Worm (Caenorhabditis elegans): ENCODE measurements around the gene fbxa-166.

The fbxa-166 gene

ce11 chrII:1616382-1616781 is 2.5 kb downstream of the fbxa-166 start, which contains the start of gene fbxa-165:
TSS of gene fbxa-165 (minus strand) at chrII:1616482.
- TF ChIP-seq mec-3 (tag; optimal IDR thresholded peaks at IDR 0.05; ENCODE audit: borderline replicate concordance), result no peak

- TF ChIP-seq lin-11 (tag; optimal IDR thresholded peaks at IDR 0.05) (no peak), ceh-22 (tag; optimal IDR thresholded peaks at IDR 0.05) (no peak), ceh-19 (GFP tag; optimal IDR thresholded peaks at IDR 0.05) (no peak), odd-2 (tag; optimal IDR thresholded peaks at IDR 0.05) (no peak), C38D4.7 (GFP tag; optimal IDR thresholded peaks at IDR 0.05) (no peak), pros-1 (tag; optimal IDR thresholded peaks at IDR 0.05) (no peak), fkh-10 (GFP tag; optimal IDR thresholded peaks at IDR 0.05) (no peak), elt-2 (tag; optimal IDR thresholded peaks at IDR 0.05) (no peak)
Measured at ce11 chrII:1613972-1614371, 4.9 kb downstream of the fbxa-166 start, which contains the start of gene fbxa-164. TSS of gene fbxa-164 (minus strand) at chrII:1614072.

ce11 chrII:1610630-1611029 is 8.2 kb downstream of the fbxa-166 start, which contains the start of gene fbxa-163:
TSS of gene fbxa-163 (minus strand) at chrII:1610730.
- TF ChIP-seq hlh-30 (tag; optimal IDR thresholded peaks at IDR 0.05; ENCODE audit: insufficient read depth), result no peak
- no peak for TF ChIP-seq sdc-2 (tag; optimal IDR thresholded peaks at IDR 0.05)
- TF ChIP-seq eyg-1 (tag; optimal IDR thresholded peaks at IDR 0.05), result no peak
- no peak for TF ChIP-seq hlh-6 (tag; optimal IDR thresholded peaks at IDR 0.05)
- no peak for TF ChIP-seq tbx-7 (tag; optimal IDR thresholded peaks at IDR 0.05)
- TF ChIP-seq pag-3 (tag; optimal IDR thresholded peaks at IDR 0.05; ENCODE audit: borderline replicate concordance), result no peak
- TF ChIP-seq hlh-13 (GFP tag; optimal IDR thresholded peaks at IDR 0.05), result no peak
- TF ChIP-seq ama-1 (optimal IDR thresholded peaks at IDR 0.05), result no peak
- TF ChIP-seq hlh-15 (tag; optimal IDR thresholded peaks at IDR 0.05), result no peak
- TF ChIP-seq pha-2 (tag; optimal IDR thresholded peaks at IDR 0.05), result no peak

- TF ChIP-seq gmeb-2 (tag; optimal IDR thresholded peaks at IDR 0.05), result no peak
- no peak for TF ChIP-seq syd-9 (tag; optimal IDR thresholded peaks at IDR 0.05)
- TF ChIP-seq pag-3 (tag; optimal IDR thresholded peaks at IDR 0.05; ENCODE audit: borderline replicate concordance), result no peak
- no peak for TF ChIP-seq F13H6.1 (tag; optimal IDR thresholded peaks at IDR 0.05)
- TF ChIP-seq tbx-7 (tag; optimal IDR thresholded peaks at IDR 0.05), result no peak
Measured at ce11 chrII:1608915-1609314, 9.9 kb downstream of the fbxa-166 start.

- TF ChIP-seq pha-2 (tag; optimal IDR thresholded peaks at IDR 0.05), result no peak
- no peak for TF ChIP-seq hlh-30 (tag; optimal IDR thresholded peaks at IDR 0.05; ENCODE audit: insufficient read depth)
- TF ChIP-seq pha-4 (tag; optimal IDR thresholded peaks at IDR 0.05), result no peak
- TF ChIP-seq pqm-1 (tag; optimal IDR thresholded peaks at IDR 0.05), result no peak
- no peak for TF ChIP-seq ceh-18 (tag; optimal IDR thresholded peaks at IDR 0.05)
- no peak for TF ChIP-seq ceh-31 (tag; optimal IDR thresholded peaks at IDR 0.05)
- no peak for TF ChIP-seq ceh-48 (tag; optimal IDR thresholded peaks at IDR 0.05)
- no peak for TF ChIP-seq zip-5 (tag; optimal IDR thresholded peaks at IDR 0.05)
- TF ChIP-seq syd-9 (tag; optimal IDR thresholded peaks at IDR 0.05), result no peak
- TF ChIP-seq dmd-4 (tag; optimal IDR thresholded peaks at IDR 0.05; ENCODE audit: borderline replicate concordance), result no peak
- TF ChIP-seq ceh-45 (GFP tag; IDR thresholded peaks at IDR 0.05), result no peak
- no peak for TF ChIP-seq nhr-232 (tag; optimal IDR thresholded peaks at IDR 0.05)
- TF ChIP-seq elt-2 (tag; optimal IDR thresholded peaks at IDR 0.05), result no peak
- no peak for TF ChIP-seq T23F11.4 (GFP tag; optimal IDR thresholded peaks at IDR 0.05)
- TF ChIP-seq eyg-1 (tag; optimal IDR thresholded peaks at IDR 0.05), result no peak
- no peak for TF ChIP-seq hlh-13 (GFP tag; optimal IDR thresholded peaks at IDR 0.05)
- no peak for TF ChIP-seq F13H6.1 (tag; optimal IDR thresholded peaks at IDR 0.05)
- TF ChIP-seq pros-1 (tag; optimal IDR thresholded peaks at IDR 0.05), result no peak
- no peak for TF ChIP-seq odd-2 (tag; optimal IDR thresholded peaks at IDR 0.05)
Measured at ce11 chrII:1607575-1607974, 11.3 kb downstream of the fbxa-166 start.

ce11 chrII:1606079-1606478 is 12.8 kb downstream of the fbxa-166 start, which contains the start of gene bath-33:
TSS of gene bath-33 (minus strand) at chrII:1606179.
- no peak for TF ChIP-seq ceh-22 (tag; optimal IDR thresholded peaks at IDR 0.05)

Measured in whole organism, late embryonic.